Worm (Caenorhabditis elegans) whole organism, late embryonic: ENCODE results near the gene ugt-30.

Experiments
- C08G9.2 ChIP-seq: sonication (generic microtip); optimal IDR thresholded peaks from 2 replicates; lab custom pipeline; 2016; ENCODE audit warnings: mild to moderate bottlenecking, missing genetic modification characterization, moderate library complexity, missing compliant biosample characterization
- C38D4.7 ChIP-seq: fragments of 200-800 bp; sonication (Bioruptor generic); optimal IDR thresholded peaks from 2 replicates; lab custom pipeline; 2018; ENCODE audit warnings: mild to moderate bottlenecking, missing genetic modification characterization, moderate library complexity, missing compliant biosample characterization
- F13H6.1 ChIP-seq: sonication (generic microtip); optimal IDR thresholded peaks from 2 replicates; lab custom pipeline; 2016; ENCODE audit warnings: missing genetic modification characterization, missing compliant biosample characterization
- K02D7.2 ChIP-seq: sonication (generic microtip); optimal IDR thresholded peaks from 2 replicates; lab custom pipeline; 2017; ENCODE audit warnings: mild to moderate bottlenecking, missing genetic modification characterization, missing compliant biosample characterization
- T23F11.4 ChIP-seq: fragments of 200-800 bp; sonication (Bioruptor generic); optimal IDR thresholded peaks from 2 replicates; lab custom pipeline; 2018; ENCODE audit warnings: mild to moderate bottlenecking, missing genetic modification characterization, missing compliant biosample characterization
- Y22D7AL.16 ChIP-seq: sonication (generic microtip); optimal IDR thresholded peaks from 2 replicates; lab custom pipeline; 2016; ENCODE audit warnings: missing genetic modification characterization, missing compliant biosample characterization
- ama-1 ChIP-seq: fragments of 150-350 bp; optimal IDR thresholded peaks from 2 replicates; lab custom pipeline; 2014
- ceh-14 ChIP-seq: sonication (generic microtip); optimal IDR thresholded peaks from 2 replicates; lab custom pipeline; 2016; ENCODE audit warnings: missing genotype, missing genetic modification characterization, missing compliant biosample characterization
- ceh-18 ChIP-seq: sonication (generic microtip); optimal IDR thresholded peaks from 2 replicates; lab custom pipeline; 2016; ENCODE audit warnings: missing genetic modification characterization, missing compliant biosample characterization
- ceh-19 ChIP-seq: fragments of 200-800 bp; sonication (Bioruptor generic); optimal IDR thresholded peaks from 2 replicates; lab custom pipeline; 2018; ENCODE audit warnings: mild to moderate bottlenecking, missing genetic modification characterization, missing compliant biosample characterization
- ceh-34 ChIP-seq: sonication (generic microtip); optimal IDR thresholded peaks from 2 replicates; lab custom pipeline; 2016; ENCODE audit warnings: mild to moderate bottlenecking, missing genetic modification characterization, missing compliant biosample characterization
- ceh-9 ChIP-seq: sonication (generic microtip); optimal IDR thresholded peaks from 2 replicates; lab custom pipeline; 2016; ENCODE audit warnings: mild to moderate bottlenecking, missing genetic modification characterization, inconsistent platforms, missing compliant biosample characterization
- che-1 ChIP-seq: sonication (generic microtip); optimal IDR thresholded peaks from 2 replicates; lab custom pipeline; 2016; ENCODE audit warnings: mild to moderate bottlenecking, missing genetic modification characterization, missing compliant biosample characterization
- dmd-4 ChIP-seq: sonication (generic microtip); optimal IDR thresholded peaks from 2 replicates; lab custom pipeline; 2016; ENCODE audit warnings: borderline replicate concordance, missing genetic modification characterization, missing compliant biosample characterization
- dve-1 ChIP-seq: sonication (generic microtip); optimal IDR thresholded peaks from 2 replicates; lab custom pipeline; 2017; ENCODE audit warnings: antibody characterized with exemption, mild to moderate bottlenecking, missing genetic modification characterization, missing compliant biosample characterization
- elt-4 ChIP-seq: sonication (generic microtip); optimal IDR thresholded peaks from 2 replicates; lab custom pipeline; 2016; ENCODE audit warnings: missing genetic modification characterization, missing compliant biosample characterization
- hlh-13 ChIP-seq: fragments of 200-800 bp; sonication (Bioruptor generic); optimal IDR thresholded peaks from 2 replicates; lab custom pipeline; 2018; ENCODE audit warnings: mild to moderate bottlenecking, missing genetic modification characterization, missing compliant biosample characterization
- lim-6 ChIP-seq: sonication (generic microtip); optimal IDR thresholded peaks from 2 replicates; lab custom pipeline; 2016; ENCODE audit warnings: missing genetic modification characterization, missing compliant biosample characterization
- mec-3 ChIP-seq: sonication (generic microtip); optimal IDR thresholded peaks from 2 replicates; lab custom pipeline; 2016; ENCODE audit warnings: borderline replicate concordance, missing genetic modification characterization, missing compliant biosample characterization
- npax-4 ChIP-seq: sonication (generic microtip); optimal IDR thresholded peaks from 2 replicates; lab custom pipeline; 2016; ENCODE audit warnings: missing genetic modification characterization, missing compliant biosample characterization
- pat-9 ChIP-seq: fragments of 200-800 bp; sonication (Bioruptor generic); optimal IDR thresholded peaks from 2 replicates; lab custom pipeline; 2018; ENCODE audit warnings: mild to moderate bottlenecking, missing genetic modification characterization, moderate library complexity, missing compliant biosample characterization
- pqm-1 ChIP-seq: sonication (generic microtip); optimal IDR thresholded peaks from 2 replicates; lab custom pipeline; 2016; ENCODE audit warnings: missing genetic modification characterization, missing compliant biosample characterization
- pros-1 ChIP-seq: fragments of 150-350 bp; optimal IDR thresholded peaks from 2 replicates; lab custom pipeline; 2014; ENCODE audit warnings: missing biosample characterization, missing genetic modification reagents, missing genetic modification characterization
- rnt-1 ChIP-seq: sonication (generic microtip); optimal IDR thresholded peaks from 2 replicates; lab custom pipeline; 2016; ENCODE audit warnings: missing genetic modification characterization, missing compliant biosample characterization
- sox-2 ChIP-seq: fragments of 200-800 bp; sonication (Bioruptor generic); IDR thresholded peaks from 2 replicates; pipeline ENCODE4 v1.3.6; 2022; ENCODE audit warnings: missing genetic modification reagents, missing genetic modification characterization, missing compliant biosample characterization
- sox-4 ChIP-seq: sonication (generic microtip); optimal IDR thresholded peaks from 2 replicates; lab custom pipeline; 2017; ENCODE audit warnings: mild to moderate bottlenecking, missing genetic modification characterization, inconsistent platforms, missing compliant biosample characterization
- syd-9 ChIP-seq: sonication (generic microtip); optimal IDR thresholded peaks from 2 replicates; lab custom pipeline; 2016; ENCODE audit warnings: mild to moderate bottlenecking, missing genetic modification characterization, moderate library complexity, missing compliant biosample characterization
- tbx-2 ChIP-seq: sonication (generic microtip); optimal IDR thresholded peaks from 2 replicates; lab custom pipeline; 2016; ENCODE audit warnings: missing genetic modification characterization, missing compliant biosample characterization
- tbx-7 ChIP-seq: sonication (generic microtip); optimal IDR thresholded peaks from 2 replicates; lab custom pipeline; 2016; ENCODE audit warnings: missing genotype, missing genetic modification characterization, missing compliant biosample characterization
- ttx-3 ChIP-seq: sonication (generic microtip); optimal IDR thresholded peaks from 2 replicates; lab custom pipeline; 2016; ENCODE audit warnings: missing genetic modification reagents, missing genetic modification characterization, missing compliant biosample characterization
- unc-3 ChIP-seq, 2 experiments: fragments of 200-800 bp in 1 of 2; sonication (Bioruptor generic) in 1 of 2; sonication (generic microtip) in 1 of 2; conservative IDR thresholded peaks in 1 of 2; optimal IDR thresholded peaks in 1 of 2; 2 replicates each; pipeline versions ENCODE4 v1.3.6 to Lab custom; 2016 to 2022; ENCODE audit warnings: missing compliant biosample characterization in 2 of 2, missing genetic modification characterization in 2 of 2, missing genetic modification reagents in 1 of 2
- ztf-16 ChIP-seq: sonication (generic microtip); optimal IDR thresholded peaks from 2 replicates; lab custom pipeline; 2017; ENCODE audit warnings: missing genetic modification characterization, missing compliant biosample characterization

The ugt-30 gene

DNA sequence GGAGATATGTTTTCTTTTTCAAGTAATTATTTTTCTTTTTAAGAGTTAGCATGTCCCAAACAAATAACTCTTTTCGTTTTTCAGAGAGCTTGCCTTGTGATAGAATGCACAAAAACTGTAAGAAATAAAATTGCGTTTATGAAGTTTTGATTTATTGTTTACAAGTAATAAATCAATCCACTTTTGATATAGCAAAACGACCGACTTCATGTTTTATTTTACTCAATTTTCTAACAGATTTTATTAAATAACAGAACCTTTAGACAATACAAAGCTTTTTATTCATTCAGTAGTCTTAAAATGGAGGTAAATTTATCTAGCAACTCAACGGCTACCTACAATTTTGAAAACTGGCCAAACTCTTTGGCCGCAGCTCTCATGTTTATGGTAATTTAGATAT, 30.3 kb downstream of the ugt-30 start, which contains the start of gene srx-78:
srx-78 (plus strand) TSS at position 301 of the 400 bp plus-strand sequence.
- no peak for TF ChIP-seq C08G9.2 (tag; lab: Kevin White, UChicago)
- TF ChIP-seq ztf-16 = no peak
- TF ChIP-seq ceh-9 (tag; lab: Kevin White, UChicago) = no peak
- TF ChIP-seq hlh-13 (GFP tag; lab: Kevin White, UChicago) = no peak

DNA sequence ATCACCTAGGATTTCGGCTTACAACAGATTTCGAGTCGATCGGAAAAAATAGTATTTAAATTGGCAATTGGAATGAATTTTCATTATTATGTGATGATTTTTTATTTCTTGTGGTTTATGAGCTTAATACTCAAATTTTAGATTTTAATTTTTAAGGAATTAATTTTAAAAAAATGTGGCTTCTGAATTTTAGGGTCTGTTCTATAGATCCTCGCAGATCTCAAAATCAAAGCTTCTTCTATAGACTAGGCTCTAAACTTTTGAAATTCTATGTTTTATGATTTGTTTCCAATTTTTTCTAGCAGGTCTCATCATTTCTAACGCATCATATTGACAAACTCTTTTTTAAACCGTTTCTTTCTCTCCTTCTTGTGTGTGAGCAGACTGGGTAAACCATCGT, 32.4 kb downstream of the ugt-30 start, which contains the start of gene txt-12:
txt-12 (plus strand) TSS at position 301 of the 400 bp plus-strand sequence.
- TF ChIP-seq pqm-1 (tag; lab: Kevin White, UChicago) (no peak), lim-6 (tag; lab: Kevin White, UChicago) (no peak), F13H6.1 (tag; lab: Kevin White, UChicago) (no peak), tbx-2 (tag; lab: Kevin White, UChicago) (no peak), ceh-14 (tag; lab: Kevin White, UChicago) (no peak), ceh-34 (tag; lab: Kevin White, UChicago) (no peak), K02D7.2 (tag; lab: Kevin White, UChicago) (no peak), T23F11.4 (no peak), tbx-7 (tag; lab: Kevin White, UChicago) (no peak)

DNA sequence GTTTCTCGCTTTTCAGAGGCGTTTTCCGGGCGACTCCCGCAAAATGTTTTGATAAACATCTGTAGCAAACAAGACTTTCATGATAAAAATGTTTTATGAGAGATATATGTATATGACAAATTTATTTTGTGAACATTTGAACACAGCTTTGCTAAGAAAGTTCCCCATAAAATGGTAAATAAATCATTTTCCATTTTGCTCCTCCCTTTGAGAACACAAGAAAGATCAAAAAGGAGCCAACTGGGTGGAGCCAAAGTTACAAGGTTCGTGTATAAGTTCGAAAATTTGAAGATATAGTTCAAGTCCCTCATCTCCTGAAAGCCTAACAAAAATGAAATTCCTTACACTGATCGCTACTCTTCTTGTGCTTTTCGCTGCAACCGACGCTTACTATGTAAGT, 34.6 kb downstream of the ugt-30 start, which contains the start of gene C01G10.17:
C01G10.17 (plus strand) TSS at position 301 of the 400 bp plus-strand sequence.
- TF ChIP-seq hlh-13 (GFP tag; lab: Kevin White, UChicago) = no peak
- TF ChIP-seq unc-3 (GFP tag; conservative IDR thresholded peaks at IDR 0.05; lab: Robert Waterston, UW) = no peak
- no peak for TF ChIP-seq unc-3 (tag; optimal IDR thresholded peaks at IDR 0.05; lab: Kevin White, UChicago)
- TF ChIP-seq dve-1 = no peak
- TF ChIP-seq C38D4.7 (GFP tag; lab: Kevin White, UChicago) = no peak
- TF ChIP-seq che-1 (tag; lab: Kevin White, UChicago) = no peak
- no peak for TF ChIP-seq ceh-19 (GFP tag; lab: Kevin White, UChicago)
- no peak for TF ChIP-seq rnt-1 (tag; lab: Kevin White, UChicago)
- no peak for TF ChIP-seq ttx-3 (tag; lab: Kevin White, UChicago)
- TF ChIP-seq ztf-16 = no peak
- no peak for TF ChIP-seq syd-9 (tag; lab: Kevin White, UChicago)
- no peak for TF ChIP-seq sox-4 (tag; lab: Kevin White, UChicago)
- TF ChIP-seq Y22D7AL.16 (tag; lab: Kevin White, UChicago) = no peak
- TF ChIP-seq npax-4 (tag; lab: Kevin White, UChicago) = no peak
- no peak for TF ChIP-seq mec-3 (tag; lab: Kevin White, UChicago)
- no peak for TF ChIP-seq tbx-7 (tag; lab: Kevin White, UChicago)
- no peak for TF ChIP-seq sox-2 (GFP tag; lab: Robert Waterston, UW)
- TF ChIP-seq dmd-4 (tag; lab: Kevin White, UChicago) = no peak
- TF ChIP-seq ama-1 (lab: Kevin White, UChicago) = no peak
- TF ChIP-seq K02D7.2 (tag; lab: Kevin White, UChicago) = no peak

DNA sequence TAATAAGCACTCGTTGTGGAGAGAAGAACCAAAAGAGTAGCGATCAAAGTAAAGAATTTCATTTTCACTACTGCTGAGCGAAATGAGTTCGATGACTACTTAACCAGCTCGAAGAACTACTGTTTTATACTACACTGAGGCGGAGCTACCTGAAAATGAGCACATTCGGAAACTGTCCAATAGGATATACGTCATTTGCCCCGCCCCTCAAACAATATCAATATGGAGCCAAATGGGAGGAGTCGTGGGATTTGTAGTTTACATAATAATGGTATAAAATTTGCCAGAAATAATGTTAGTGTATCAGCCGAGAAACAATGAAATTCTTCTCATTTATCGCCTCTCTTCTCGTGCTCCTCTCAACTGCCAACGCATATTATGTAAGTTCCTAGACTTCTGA, 35.6 kb downstream of the ugt-30 start, which contains the start of the genes C01G10.5 and C01G10.4:
C01G10.5 (minus strand) TSS at position 101 of the 400 bp plus-strand sequence.
C01G10.4 (plus strand) TSS at position 303 of the 400 bp plus-strand sequence.
- TF ChIP-seq rnt-1 (tag; lab: Kevin White, UChicago) = no peak

DNA sequence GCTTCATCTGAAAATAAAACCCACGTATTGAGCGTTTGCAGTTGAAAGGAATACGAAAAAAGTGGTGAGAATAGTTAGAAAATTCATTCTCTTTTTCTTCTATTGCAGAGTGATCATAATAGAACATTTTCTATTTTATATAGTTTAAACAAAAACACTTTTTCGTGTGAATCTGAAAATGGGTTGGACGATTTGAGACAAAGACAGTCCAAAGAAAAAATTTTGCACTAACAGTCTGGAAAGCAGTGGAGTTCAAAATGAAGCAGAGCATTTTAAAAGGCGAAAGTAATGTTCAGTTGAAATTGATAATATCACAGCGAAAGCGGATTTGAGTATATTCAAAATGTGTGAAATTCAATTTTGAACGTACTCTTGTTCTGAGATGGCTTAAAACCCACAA, 36.4 kb downstream of the ugt-30 start, which contains the start of gene C01G10.18:
C01G10.18 (minus strand) TSS at position 101 of the 400 bp plus-strand sequence.
- no peak for TF ChIP-seq C38D4.7 (GFP tag; lab: Kevin White, UChicago)
- TF ChIP-seq C08G9.2 (tag; lab: Kevin White, UChicago) = no peak
- no peak for TF ChIP-seq elt-4 (tag; lab: Kevin White, UChicago)
- TF ChIP-seq hlh-13 (GFP tag; lab: Kevin White, UChicago) = no peak
- no peak for TF ChIP-seq pros-1 (tag; lab: Kevin White, UChicago)
- TF ChIP-seq ceh-18 (tag; lab: Kevin White, UChicago) = no peak
- TF ChIP-seq dmd-4 (tag; lab: Kevin White, UChicago) = no peak
- TF ChIP-seq pat-9 = no peak
- no peak for TF ChIP-seq Y22D7AL.16 (tag; lab: Kevin White, UChicago)
